Worm (Caenorhabditis elegans) whole organism, L3 larva: Measurements from ENCODE around the gene gem-1.

Experiments used
- ZK546.5 ChIP-seq: sonication (generic microtip); optimal IDR thresholded peaks from 2 replicates; lab custom pipeline; 2017; ENCODE audit warnings: missing biosample characterization, missing genetic modification characterization
- ceh-28 ChIP-seq: fragments of 150-350 bp; optimal IDR thresholded peaks from 2 replicates; lab custom pipeline; 2014; ENCODE audit warnings: missing biosample characterization, missing genetic modification reagents, missing genetic modification characterization
- daf-12 ChIP-seq: fragments of 150-350 bp; optimal IDR thresholded peaks from 2 replicates; lab custom pipeline; 2014; ENCODE audit warnings: missing biosample characterization, missing genetic modification reagents, missing genetic modification characterization
- egl-27 ChIP-seq: sonication (generic microtip); optimal IDR thresholded peaks from 4 replicates; lab custom pipeline; 2017; ENCODE audit warnings: missing biosample characterization, missing genetic modification reagents, missing genetic modification characterization
- fos-1 ChIP-seq: fragments of 150-350 bp; optimal IDR thresholded peaks from 2 replicates; lab custom pipeline; 2014; ENCODE audit warnings: missing biosample characterization, missing genetic modification characterization
- jun-1 ChIP-seq: fragments of 150-350 bp; optimal IDR thresholded peaks from 2 replicates; lab custom pipeline; 2014; ENCODE audit warnings: missing biosample characterization, missing genetic modification reagents, missing genetic modification characterization
- lin-39 ChIP-seq: fragments of 150-350 bp; optimal IDR thresholded peaks from 2 replicates; lab custom pipeline; 2018; ENCODE audit warnings: missing biosample characterization, missing genetic modification reagents, missing genetic modification characterization
- nhr-237 ChIP-seq: fragments of 150-350 bp; optimal IDR thresholded peaks from 2 replicates; lab custom pipeline; 2014; ENCODE audit warnings: missing biosample characterization, missing genetic modification characterization
- pha-4 ChIP-seq: fragments of 150-350 bp; optimal IDR thresholded peaks from 2 replicates; lab custom pipeline; 2014; ENCODE audit warnings: missing biosample characterization, missing genetic modification reagents, missing genetic modification characterization
- skn-1 ChIP-seq: fragments of 150-350 bp; optimal IDR thresholded peaks from 2 replicates; lab custom pipeline; 2014; ENCODE audit warnings: missing biosample characterization, missing genetic modification characterization
- ztf-4 ChIP-seq: fragments of 150-350 bp; optimal IDR thresholded peaks from 2 replicates; lab custom pipeline; 2014; ENCODE audit warnings: missing biosample characterization, missing genetic modification characterization

ce11 chrX:13337000-13337399 is 39.8 kb downstream of the gem-1 start:
- TF ChIP-seq lin-39 (peak; percentile 44), daf-12 (tag; lab: Kevin White, UChicago) (no peak), skn-1 (tag; lab: Kevin White, UChicago) (no peak), ZK546.5 (tag; lab: Kevin White, UChicago) (no peak), egl-27 (tag; lab: Kevin White, UChicago) (no peak), nhr-237 (tag; lab: Kevin White, UChicago) (no peak), ztf-4 (tag; lab: Kevin White, UChicago) (no peak), jun-1 (tag; lab: Kevin White, UChicago) (no peak), pha-4 (no peak), ceh-28 (tag; lab: Kevin White, UChicago) (no peak), fos-1 (tag; lab: Kevin White, UChicago) (no peak)
